Worm (Caenorhabditis elegans): ENCODE results near the gene flp-1.

DNA sequence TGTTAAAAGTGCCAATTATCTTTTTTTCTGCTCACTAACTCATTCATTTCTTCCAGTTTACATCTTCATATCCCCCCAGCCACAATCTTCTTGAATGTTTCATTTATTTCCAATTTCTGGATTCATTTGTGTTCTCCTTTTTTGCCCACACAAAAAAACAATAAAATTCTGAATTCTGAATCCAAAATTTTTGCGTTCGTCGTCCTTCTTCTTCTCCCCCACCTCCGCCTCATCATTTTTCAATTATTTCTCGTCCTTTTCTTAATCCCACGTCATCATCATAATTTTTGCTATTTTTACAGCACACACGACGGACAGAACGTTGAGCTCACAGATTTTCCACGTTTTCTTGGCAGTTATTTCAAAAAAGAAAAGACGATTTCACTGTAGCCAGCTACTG is 40.0 kb downstream of the flp-1 start, which contains the start of gene C07C7.1:
- TF ChIP-seq che-1 (tag; optimal IDR thresholded peaks at IDR 0.05), result no peak
- TF ChIP-seq dve-1 (tag; optimal IDR thresholded peaks at IDR 0.05), result no peak
- TF ChIP-seq npax-4 (tag; optimal IDR thresholded peaks at IDR 0.05), result no peak
- TF ChIP-seq tbx-2 (tag; optimal IDR thresholded peaks at IDR 0.05), result no peak
- TF ChIP-seq pax-1 (tag; optimal IDR thresholded peaks at IDR 0.05), result no peak
- no peak for TF ChIP-seq hlh-15 (tag; optimal IDR thresholded peaks at IDR 0.05)
- no peak for TF ChIP-seq syd-9 (tag; optimal IDR thresholded peaks at IDR 0.05)
- no peak for TF ChIP-seq ama-1 (optimal IDR thresholded peaks at IDR 0.05)
- TF ChIP-seq pha-4 (tag; optimal IDR thresholded peaks at IDR 0.05), result no peak
- no peak for TF ChIP-seq ceh-9 (tag; optimal IDR thresholded peaks at IDR 0.05)
- TF ChIP-seq gmeb-2 (tag; optimal IDR thresholded peaks at IDR 0.05), result no peak
- no peak for TF ChIP-seq pat-9 (tag; optimal IDR thresholded peaks at IDR 0.05)
- TF ChIP-seq lin-11 (tag; optimal IDR thresholded peaks at IDR 0.05), result no peak
- TF ChIP-seq rnt-1 (tag; optimal IDR thresholded peaks at IDR 0.05), result no peak

Data from whole organism, late embryonic.